Worm (Caenorhabditis elegans): ENCODE results near the gene irld-25.

irld-25 gene

DNA sequence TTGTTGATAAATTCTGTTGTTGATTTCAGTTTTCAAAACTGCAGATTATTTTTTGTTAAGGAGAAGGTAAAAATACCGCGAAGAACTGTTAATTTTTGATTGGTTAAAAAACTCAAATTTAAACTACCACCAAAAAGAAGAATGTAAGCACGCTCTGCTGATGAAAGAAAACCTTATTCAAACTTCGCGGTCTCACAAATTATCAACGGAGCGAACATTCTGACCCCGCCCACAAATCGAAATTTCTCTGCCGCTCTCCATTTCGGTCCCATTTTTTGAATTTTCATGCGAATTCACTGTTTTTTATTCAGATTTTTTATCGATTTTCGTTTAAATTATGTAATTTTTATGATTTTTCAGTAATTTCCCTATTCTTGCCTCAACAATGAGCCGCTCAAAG, 31.9 kb upstream of the irld-25 start, which contains the start of gene cyn-3 (continued):
- peak; percentile 92 for TF ChIP-seq dve-1 (tag; optimal IDR thresholded peaks at IDR 0.05; ENCODE audit: insufficient read depth)
- no peak for TF ChIP-seq aly-2 (tag; optimal IDR thresholded peaks at IDR 0.05)
- TF ChIP-seq F26F4.8 (GFP tag; conservative IDR thresholded peaks at IDR 0.05): no peak
- no peak for TF ChIP-seq daf-19 (GFP tag; conservative IDR thresholded peaks at IDR 0.05)
- 0 out of 2 replicates have a peak, but pooled peaks have one; percentile 20 for TF ChIP-seq mdt-29 (GFP tag; IDR thresholded peaks at IDR 0.05)
- peak; percentile 82 for TF ChIP-seq nhr-77 (tag; optimal IDR thresholded peaks at IDR 0.05)
- TF ChIP-seq egl-43 (GFP tag; IDR thresholded peaks at IDR 0.05): no peak
- no peak for TF ChIP-seq ZK337.2 (GFP tag; IDR thresholded peaks at IDR 0.05)
- peak; percentile 99 for TF ChIP-seq dpl-1 (GFP tag; optimal IDR thresholded peaks at IDR 0.05)
- no peak for TF ChIP-seq ceh-28 (tag; optimal IDR thresholded peaks at IDR 0.05)
- TF ChIP-seq daf-8 (GFP tag; IDR thresholded peaks at IDR 0.05): no peak
- no peak for TF ChIP-seq nhr-42 (GFP tag; IDR thresholded peaks at IDR 0.05)
- TF ChIP-seq nhr-41 (GFP tag; IDR thresholded peaks at IDR 0.05): no peak
- peak; percentile 66 for TF ChIP-seq dmd-6 (GFP tag; IDR thresholded peaks at IDR 0.05)
- no peak for TF ChIP-seq dmd-8 (GFP tag; IDR thresholded peaks at IDR 0.05)
- no peak for TF ChIP-seq lim-7 (GFP tag; IDR thresholded peaks at IDR 0.05)
- no peak for TF ChIP-seq zag-1 (tag; optimal IDR thresholded peaks at IDR 0.05)
- peak; percentile 77 for TF ChIP-seq T20F7.1 (GFP tag; optimal IDR thresholded peaks at IDR 0.05)
- no peak for TF ChIP-seq zfp-2 (tag; optimal IDR thresholded peaks at IDR 0.05)
- no peak for TF ChIP-seq pqm-1 (tag; optimal IDR thresholded peaks at IDR 0.05)
- no peak for TF ChIP-seq mxl-3 (GFP tag; optimal IDR thresholded peaks at IDR 0.05)
- TF ChIP-seq nhr-11 (tag; optimal IDR thresholded peaks at IDR 0.05): peak; percentile 69
- TF ChIP-seq ceh-62 (tag; optimal IDR thresholded peaks at IDR 0.05): no peak
- peak; percentile 41 for TF ChIP-seq nhr-102 (tag; optimal IDR thresholded peaks at IDR 0.05)
- TF ChIP-seq cey-2 (tag; optimal IDR thresholded peaks at IDR 0.05; ENCODE audit: borderline replicate concordance, insufficient read depth): no peak
- TF ChIP-seq aha-1 (tag): peak; percentile 18
- no peak for TF ChIP-seq madf-5 (GFP tag; IDR thresholded peaks at IDR 0.05)

DNA sequence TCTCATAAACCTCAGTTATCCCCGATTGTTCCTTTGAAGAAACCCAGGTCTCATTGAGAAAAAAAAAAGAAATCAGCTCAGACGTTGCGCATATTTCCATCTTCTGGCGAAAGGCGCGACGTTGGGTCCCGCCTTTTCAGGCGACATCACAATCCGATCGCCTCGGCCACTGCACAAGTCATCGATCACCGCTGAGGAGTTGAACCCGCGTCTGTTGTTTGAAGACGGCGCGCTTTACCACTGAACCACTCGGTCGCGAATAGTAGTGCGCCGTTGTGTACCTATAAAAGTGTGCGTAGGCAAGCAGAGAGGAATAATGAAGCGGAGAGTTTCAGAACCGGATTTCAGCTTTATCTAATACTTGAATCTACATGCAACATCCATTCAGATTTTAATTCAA, 30.5 kb upstream of the irld-25 start, which contains the start of gene Y75B12B.11:
TSS of gene Y75B12B.11 (plus strand) at position 394 of the 400 bp plus-strand sequence.
- TF ChIP-seq nhr-42 (GFP tag; IDR thresholded peaks at IDR 0.05) (peak; percentile 91), madf-5 (GFP tag; IDR thresholded peaks at IDR 0.05) (peak; percentile 88 to 90), ztf-7 (tag; optimal IDR thresholded peaks at IDR 0.05) (peak; percentile 42), daf-16 (GFP tag; optimal IDR thresholded peaks at IDR 0.05) (peak; percentile 88 to 98), daf-16 (tag; optimal IDR thresholded peaks at IDR 0.05) (peak; percentile 84), pqm-1 (tag; optimal IDR thresholded peaks at IDR 0.05) (peak; percentile 7), hlh-11 (tag; optimal IDR thresholded peaks at IDR 0.05) (peak; percentile 76), rbr-2 (tag; optimal IDR thresholded peaks at IDR 0.05) (peak; percentile 80), lin-39 (tag; optimal IDR thresholded peaks at IDR 0.05) (no peak), zfp-2 (tag; optimal IDR thresholded peaks at IDR 0.05) (peak; percentile 66), nhr-41 (GFP tag; IDR thresholded peaks at IDR 0.05) (peak; percentile 92), aly-2 (tag; optimal IDR thresholded peaks at IDR 0.05) (peak; percentile 92), hmg-1.1 (GFP tag; IDR thresholded peaks at IDR 0.05) (peak; percentile 92), nhr-28 (tag; optimal IDR thresholded peaks at IDR 0.05) (peak; percentile 23), mxl-3 (GFP tag; optimal IDR thresholded peaks at IDR 0.05) (peak; percentile 81), egl-27 (tag; optimal IDR thresholded peaks at IDR 0.05) (no peak), lin-38 (GFP tag; IDR thresholded peaks at IDR 0.05) (peak; percentile 96), Y105C5A.15 (GFP tag; IDR thresholded peaks at IDR 0.05) (peak; percentile 94), nhr-25 (tag; optimal IDR thresholded peaks at IDR 0.05; ENCODE audit: borderline replicate concordance, insufficient read depth) (peak; percentile 45), ctbp-1 (GFP tag; IDR thresholded peaks at IDR 0.05) (peak; percentile 93), daf-8 (GFP tag; IDR thresholded peaks at IDR 0.05) (peak; percentile 91), ces-1 (GFP tag; optimal IDR thresholded peaks at IDR 0.05) (no peak), unc-62 (GFP tag; optimal IDR thresholded peaks at IDR 0.05 in 1 of 2) (no peak), unc-62 (tag; optimal IDR thresholded peaks at IDR 0.05) (no peak), ceh-82 (tag; optimal IDR thresholded peaks at IDR 0.05) (no peak), daf-19 (GFP tag; conservative IDR thresholded peaks at IDR 0.05) (peak; percentile 90), nhr-11 (tag; optimal IDR thresholded peaks at IDR 0.05) (peak; percentile 55), nhr-48 (tag; optimal IDR thresholded peaks at IDR 0.05) (peak; percentile 83), mdl-1 (tag; optimal IDR thresholded peaks at IDR 0.05) (no peak), unc-39 (tag; optimal IDR thresholded peaks at IDR 0.05) (no peak), dve-1 (tag; optimal IDR thresholded peaks at IDR 0.05; ENCODE audit: insufficient read depth) (peak; percentile 93), ceh-44 (GFP tag; IDR thresholded peaks at IDR 0.05) (peak; percentile 95), zfp-3 (GFP tag; conservative IDR thresholded peaks at IDR 0.05) (peak; percentile 92), D1046.2 (GFP tag; IDR thresholded peaks at IDR 0.05) (peak; percentile 96), mdt-29 (GFP tag; IDR thresholded peaks at IDR 0.05) (peak; percentile 79)
